Worm (Caenorhabditis elegans) whole organism, L3 larva: ENCODE results near the gene F35D2.1.
A peak's percentile ranks its signal among the peaks of the same experiment; 100 is the strongest.

Experiments used
- R02D3.7 ChIP-seq: fragments of 150-350 bp; optimal IDR thresholded peaks from 2 replicates; lab custom pipeline; 2014; ENCODE audit warnings: missing biosample characterization, missing genetic modification characterization
- aly-2 ChIP-seq: fragments of 150-350 bp; optimal IDR thresholded peaks from 2 replicates; lab custom pipeline; 2014; ENCODE audit warnings: missing biosample characterization, missing genetic modification characterization
- ama-1 ChIP-seq: fragments of 150-350 bp; optimal IDR thresholded peaks from 2 replicates; lab custom pipeline; 2018
- ceh-16 ChIP-seq: sonication (generic microtip); optimal IDR thresholded peaks from 2 replicates; lab custom pipeline; 2017; ENCODE audit warnings: missing biosample characterization, missing genetic modification characterization
- ceh-28 ChIP-seq: fragments of 150-350 bp; optimal IDR thresholded peaks from 2 replicates; lab custom pipeline; 2014; ENCODE audit warnings: missing biosample characterization, missing genetic modification reagents, missing genetic modification characterization
- ceh-82 ChIP-seq: fragments of 150-350 bp; optimal IDR thresholded peaks from 2 replicates; lab custom pipeline; 2014; ENCODE audit warnings: missing biosample characterization, missing genetic modification characterization
- ceh-9 ChIP-seq: sonication (generic microtip); optimal IDR thresholded peaks from 2 replicates; lab custom pipeline; 2018; ENCODE audit warnings: missing biosample characterization, missing genetic modification characterization
- daf-12 ChIP-seq: fragments of 150-350 bp; optimal IDR thresholded peaks from 2 replicates; lab custom pipeline; 2014; ENCODE audit warnings: missing biosample characterization, missing genetic modification reagents, missing genetic modification characterization
- egl-27 ChIP-seq: sonication (generic microtip); optimal IDR thresholded peaks from 4 replicates; lab custom pipeline; 2017; ENCODE audit warnings: missing biosample characterization, missing genetic modification reagents, missing genetic modification characterization
- egl-5 ChIP-seq: fragments of 150-350 bp; optimal IDR thresholded peaks from 2 replicates; lab custom pipeline; 2017; ENCODE audit warnings: missing biosample characterization, missing genetic modification reagents, missing genetic modification characterization, inconsistent platforms
- elt-1 ChIP-seq: fragments of 150-350 bp; optimal IDR thresholded peaks from 2 replicates; lab custom pipeline; 2014; ENCODE audit warnings: missing biosample characterization, missing genetic modification characterization
- elt-2 ChIP-seq: sonication (generic microtip); optimal IDR thresholded peaks from 2 replicates; lab custom pipeline; 2016; ENCODE audit warnings: missing genetic modification reagents, mild to moderate bottlenecking, missing genetic modification characterization, missing compliant biosample characterization
- eor-1 ChIP-seq, 2 experiments: fragments of 150-350 bp; optimal IDR thresholded peaks; 2 replicates each; lab custom pipeline; 2014 to 2018; ENCODE audit warnings: missing biosample characterization in 2 of 2, missing genetic modification characterization in 2 of 2
- hmg-11 ChIP-seq: sonication (generic microtip); optimal IDR thresholded peaks from 2 replicates; lab custom pipeline; 2016; ENCODE audit warnings: missing genetic modification characterization, missing compliant biosample characterization
- jun-1 ChIP-seq: fragments of 150-350 bp; optimal IDR thresholded peaks from 2 replicates; lab custom pipeline; 2014; ENCODE audit warnings: missing biosample characterization, missing genetic modification reagents, missing genetic modification characterization
- lin-39 ChIP-seq: fragments of 150-350 bp; optimal IDR thresholded peaks from 2 replicates; lab custom pipeline; 2018; ENCODE audit warnings: missing biosample characterization, missing genetic modification reagents, missing genetic modification characterization
- mdl-1 ChIP-seq: fragments of 150-350 bp; optimal IDR thresholded peaks from 2 replicates; lab custom pipeline; 2014; ENCODE audit warnings: missing biosample characterization, missing genetic modification characterization
- nfya-1 ChIP-seq: sonication (generic microtip); optimal IDR thresholded peaks from 2 replicates; lab custom pipeline; 2017; ENCODE audit warnings: missing genetic modification characterization, mild to moderate bottlenecking, missing compliant biosample characterization, antibody characterized with exemption, moderate library complexity; ENCODE audit not compliant: insufficient read depth
- nhr-12 ChIP-seq: fragments of 150-350 bp; optimal IDR thresholded peaks from 2 replicates; lab custom pipeline; 2014; ENCODE audit warnings: missing biosample characterization, missing genetic modification characterization
- nhr-23 ChIP-seq: fragments of 150-350 bp; optimal IDR thresholded peaks from 2 replicates; lab custom pipeline; 2014; ENCODE audit warnings: missing biosample characterization, missing genetic modification reagents, missing genetic modification characterization
- nhr-237 ChIP-seq: fragments of 150-350 bp; optimal IDR thresholded peaks from 2 replicates; lab custom pipeline; 2014; ENCODE audit warnings: missing biosample characterization, missing genetic modification characterization
- nhr-43 ChIP-seq: sonication (generic microtip); optimal IDR thresholded peaks from 2 replicates; lab custom pipeline; 2016; ENCODE audit warnings: mild to moderate bottlenecking, missing genetic modification characterization, missing compliant biosample characterization; ENCODE audit not compliant: poor library complexity, severe bottlenecking
- nhr-67 ChIP-seq: fragments of 150-350 bp; optimal IDR thresholded peaks from 2 replicates; lab custom pipeline; 2014; ENCODE audit warnings: missing biosample characterization, missing genetic modification characterization
- nhr-76 ChIP-seq: fragments of 150-350 bp; sonication (generic microtip); optimal IDR thresholded peaks from 5 replicates; lab custom pipeline; 2014; ENCODE audit warnings: missing biosample characterization, missing genetic modification characterization
- pha-4 ChIP-seq: fragments of 150-350 bp; optimal IDR thresholded peaks from 2 replicates; lab custom pipeline; 2014; ENCODE audit warnings: missing biosample characterization, missing genetic modification reagents, missing genetic modification characterization
- pqm-1 ChIP-seq: fragments of 150-350 bp; optimal IDR thresholded peaks from 2 replicates; lab custom pipeline; 2017; ENCODE audit warnings: missing biosample characterization, missing genetic modification characterization, inconsistent platforms
- sea-2 ChIP-seq: fragments of 150-350 bp; sonication (generic microtip); optimal IDR thresholded peaks from 4 replicates; lab custom pipeline; 2014; ENCODE audit warnings: missing biosample characterization, missing genetic modification reagents, missing genetic modification characterization
- snpc-4 ChIP-seq: fragments of 150-350 bp; optimal IDR thresholded peaks from 2 replicates; lab custom pipeline; 2014; ENCODE audit warnings: missing biosample characterization, missing genetic modification characterization
- unc-39 ChIP-seq: sonication (generic microtip); optimal IDR thresholded peaks from 4 replicates; lab custom pipeline; 2017; ENCODE audit warnings: missing biosample characterization, missing genetic modification characterization
- unc-62 ChIP-seq: fragments of 150-350 bp; sonication (generic microtip); optimal IDR thresholded peaks from 4 replicates; lab custom pipeline; 2014; ENCODE audit warnings: missing biosample characterization, missing genetic modification reagents, missing genetic modification characterization

F35D2.1 gene

DNA sequence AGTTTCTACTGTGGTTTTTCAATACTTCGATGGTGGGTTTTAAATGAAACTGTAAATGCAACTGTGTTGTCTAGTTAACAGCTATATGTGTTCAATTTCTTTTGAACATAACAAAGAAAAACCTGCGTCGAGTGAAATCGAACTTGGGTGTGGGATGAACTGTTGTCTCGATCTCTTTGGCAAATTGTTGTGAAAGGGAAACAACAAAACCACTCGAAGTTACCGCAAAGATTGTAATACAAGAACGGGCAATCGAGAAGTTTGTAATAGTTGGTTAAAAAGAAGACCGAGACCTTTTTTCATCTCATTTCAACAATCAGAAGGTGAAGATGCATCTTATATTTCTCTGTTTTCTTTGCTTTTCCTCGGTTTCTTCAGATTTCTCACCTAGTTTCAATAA lies 32.2 kb downstream of the F35D2.1 start, which contains the start of gene lips-17:
Gene lips-17, plus strand, starts transcription at position 301 of the 400 bp plus-strand sequence.
- TF ChIP-seq snpc-4 (tag; lab: Kevin White, UChicago): no peak
- no peak for TF ChIP-seq unc-39
- TF ChIP-seq nhr-43 (tag; lab: Kevin White, UChicago): no peak
- TF ChIP-seq egl-5 (tag; lab: Kevin White, UChicago): no peak
- TF ChIP-seq elt-1 (tag; lab: Kevin White, UChicago): no peak

DNA sequence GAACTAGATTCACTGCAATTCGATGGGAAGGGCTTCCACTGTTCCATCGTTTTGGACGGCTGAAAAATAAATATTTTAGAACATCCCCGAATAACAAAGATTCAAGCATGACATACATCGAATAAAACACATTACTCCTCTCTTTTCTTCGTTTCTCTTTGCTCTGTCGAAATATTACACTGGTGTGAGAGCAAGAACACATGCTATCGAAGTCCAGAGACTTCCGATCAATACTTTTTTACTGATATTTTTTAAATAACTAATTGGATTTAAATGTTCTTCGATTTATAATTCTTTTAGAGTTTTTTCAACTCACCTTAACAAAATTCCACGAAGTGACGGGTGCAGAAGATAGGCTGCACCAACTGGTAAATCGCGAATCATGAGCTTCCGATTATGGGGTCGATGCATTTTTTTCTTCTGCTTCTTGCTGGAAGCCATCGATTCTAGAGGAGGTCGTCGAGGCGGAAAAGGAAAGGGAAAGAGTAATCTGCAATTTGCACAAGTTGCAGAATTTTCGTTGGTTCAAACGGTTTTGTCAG lies 37.6 kb downstream of the F35D2.1 start, which contains the start of the genes oig-4 and R07G3.7:
Gene oig-4, plus strand, starts transcription at position 301 of the 542 bp plus-strand sequence.
Gene R07G3.7, minus strand, starts transcription at position 492 of the 542 bp plus-strand sequence.
- TF ChIP-seq nhr-12 (no peak), eor-1 (tag; optimal IDR thresholded peaks at IDR 0.05; lab: Kevin White, UChicago) (no peak), egl-5 (tag; lab: Kevin White, UChicago) (peak; percentile 45), nhr-237 (tag; lab: Kevin White, UChicago) (no peak), ceh-9 (tag; lab: Kevin White, UChicago) (no peak)

DNA sequence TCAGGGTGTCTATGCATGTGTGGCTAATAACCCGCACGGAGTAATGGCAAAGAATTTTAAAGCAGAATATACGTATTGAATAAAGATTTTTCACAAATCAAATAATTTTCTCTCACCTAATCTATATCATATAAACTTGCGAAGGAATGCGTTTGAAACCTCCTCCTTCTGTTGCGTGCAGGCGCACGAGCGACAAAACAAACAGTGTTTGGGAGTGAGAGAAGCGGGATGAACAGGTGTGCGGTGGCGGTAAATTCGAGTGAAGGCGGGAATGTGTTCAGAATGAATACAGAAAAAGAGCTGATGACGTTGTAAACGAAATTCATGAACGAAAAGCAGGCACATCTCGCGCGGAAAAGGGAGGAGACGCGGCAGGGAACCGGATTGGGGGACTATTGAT lies 38.6 kb downstream of the F35D2.1 start:
- peak; percentile 10 for TF ChIP-seq nfya-1 (tag; lab: Kevin White, UChicago)
- no peak for TF ChIP-seq sea-2 (GFP tag; lab: Kevin White, UChicago)
- no peak for TF ChIP-seq jun-1
- no peak for TF ChIP-seq ceh-9 (tag; lab: Kevin White, UChicago)
- TF ChIP-seq hmg-11 (tag; lab: Kevin White, UChicago): peak; percentile 4
- no peak for TF ChIP-seq egl-27 (tag; lab: Kevin White, UChicago)
- peak; percentile 5 for TF ChIP-seq pha-4 (tag; lab: Kevin White, UChicago)

DNA sequence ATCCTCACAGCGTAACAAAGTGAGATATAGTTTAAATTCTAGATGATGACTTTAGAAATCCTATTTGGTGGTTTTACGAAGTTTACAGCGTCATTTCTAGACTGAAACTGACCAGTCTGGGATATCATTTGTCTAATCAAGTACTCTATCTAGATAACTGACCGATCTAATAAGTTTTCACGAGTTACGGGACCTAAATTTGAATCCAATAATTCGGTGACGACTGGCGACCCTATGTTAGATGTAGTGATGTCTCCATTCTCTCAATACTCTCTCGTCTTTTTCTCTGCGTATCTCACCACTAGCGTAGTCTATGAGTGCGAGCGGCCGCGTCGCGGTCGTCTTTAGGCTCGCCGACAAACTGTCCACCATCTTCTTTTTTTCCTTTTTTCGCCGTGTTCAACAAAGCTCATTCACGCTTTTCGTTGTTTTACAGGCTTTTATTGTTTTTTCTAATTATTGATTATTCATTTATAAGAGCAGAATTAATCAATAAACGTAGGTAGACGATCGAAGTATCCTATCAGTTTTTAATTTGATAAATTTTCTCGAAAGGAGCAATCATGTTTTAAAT lies 39.7 kb downstream of the F35D2.1 start:
- no peak for TF ChIP-seq unc-62 (GFP tag; lab: Kevin White, UChicago)
- TF ChIP-seq nhr-67: no peak
- no peak for TF ChIP-seq ceh-16 (tag; lab: Kevin White, UChicago)
- no peak for TF ChIP-seq mdl-1 (tag; lab: Kevin White, UChicago)
- peak; percentile 5 for TF ChIP-seq nhr-23 (tag; lab: Kevin White, UChicago)
- no peak for TF ChIP-seq aly-2 (tag; lab: Kevin White, UChicago)
- peak; percentile 7 for TF ChIP-seq R02D3.7 (tag; lab: Kevin White, UChicago)
- TF ChIP-seq ceh-9 (tag; lab: Kevin White, UChicago): no peak
- peak; percentile 66 for TF ChIP-seq hmg-11 (tag; lab: Kevin White, UChicago)
- no peak for TF ChIP-seq egl-5 (tag; lab: Kevin White, UChicago)
- TF ChIP-seq ceh-82: no peak
- peak; percentile 47 for TF ChIP-seq pha-4 (tag; lab: Kevin White, UChicago)
- TF ChIP-seq ceh-28 (tag; lab: Kevin White, UChicago): peak; percentile 56
- peak; percentile 53 for TF ChIP-seq nfya-1 (tag; lab: Kevin White, UChicago)
- peak; percentile 69 for TF ChIP-seq ama-1 (lab: Kevin White, UChicago)
- TF ChIP-seq elt-2 (tag; lab: Kevin White, UChicago): peak; percentile 15

DNA sequence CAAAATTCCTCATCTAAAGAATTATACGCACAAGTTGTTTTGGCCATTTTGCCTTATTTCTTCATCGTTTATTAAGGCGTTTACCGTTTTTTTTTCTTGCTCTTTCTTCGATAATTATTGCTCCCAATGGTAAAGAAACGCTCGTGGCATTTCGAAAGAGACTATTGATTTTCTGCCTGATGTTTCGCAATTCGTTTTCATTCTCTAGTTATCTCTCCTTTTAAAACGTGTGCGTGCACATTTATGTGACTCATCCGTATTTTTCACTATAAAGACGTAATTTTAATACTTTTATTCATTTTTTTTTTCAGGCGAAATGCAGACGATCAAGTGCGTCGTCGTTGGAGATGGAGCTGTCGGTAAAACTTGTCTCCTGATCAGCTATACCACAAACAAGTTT lies 40.4 kb downstream of the F35D2.1 start, which contains the start of gene cdc-42:
Gene cdc-42, plus strand, starts transcription at position 312 of the 400 bp plus-strand sequence.
- TF ChIP-seq nhr-76 (tag; lab: Kevin White, UChicago) (no peak), ama-1 (lab: Kevin White, UChicago) (peak; percentile 16), lin-39 (tag; lab: Kevin White, UChicago) (no peak), eor-1 (tag; optimal IDR thresholded peaks at IDR 0.05; lab: Kevin White, UChicago) (no peak), ceh-16 (tag; lab: Kevin White, UChicago) (no peak)
- TF ChIP-seq, all 47 proteins: peak for 1

DNA sequence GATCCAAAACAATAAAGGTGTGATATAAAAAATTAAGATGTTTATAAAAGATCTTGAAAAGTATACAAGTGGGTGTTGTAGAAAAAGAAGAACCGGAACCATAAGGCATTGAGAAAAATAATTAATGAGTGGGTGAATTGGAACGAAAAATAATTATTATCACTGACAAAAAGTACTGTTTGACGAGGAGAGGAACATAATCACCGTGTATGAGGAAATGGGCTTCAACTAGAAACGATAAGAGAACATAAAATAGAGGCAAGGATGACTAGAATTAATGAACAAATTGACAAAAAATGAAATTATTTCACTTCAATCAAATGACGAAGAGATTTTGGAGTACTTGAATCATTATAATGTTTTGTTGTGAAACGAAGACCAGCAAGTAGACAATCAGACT lies 42.5 kb downstream of the F35D2.1 start:
- TF ChIP-seq pqm-1 (tag; lab: Kevin White, UChicago) (peak; percentile 52), pha-4 (tag; lab: Kevin White, UChicago) (peak; percentile 5), unc-62 (GFP tag; lab: Kevin White, UChicago) (no peak), eor-1 (tag; optimal IDR thresholded peaks at IDR 0.05; lab: Kevin White, UChicago) (no peak), unc-39 (no peak), daf-12 (tag; lab: Kevin White, UChicago) (no peak), elt-2 (tag; lab: Kevin White, UChicago) (peak; percentile 37), ceh-9 (tag; lab: Kevin White, UChicago) (no peak), nhr-67 (no peak)
